Fruit fly (Drosophila melanogaster) whole organism, embryonic: ENCODE measurements around the gene CG32333.
A peak's percentile ranks its signal among the peaks of the same experiment; 100 is the strongest.

Source experiments
- Ada2b ChIP-seq: fragments of 200-800 bp; sonication (Bioruptor generic); IDR thresholded peaks from 2 replicates; pipeline ENCODE4 v1.3.6; 2022; ENCODE audit warnings: missing biosample characterization, missing genetic modification characterization
- CG10209 ChIP-seq: fragments of 200-800 bp; sonication (Bioruptor generic); optimal IDR thresholded peaks from 3 replicates; lab custom pipeline; 2017; ENCODE audit warnings: missing biosample characterization, mild to moderate bottlenecking, missing genetic modification characterization, missing genetic modification reagents
- CG10321 ChIP-seq: fragments of 200-800 bp; sonication (Bioruptor generic); IDR thresholded peaks from 2 replicates; pipeline ENCODE4 v1.3.6; 2022; ENCODE audit warnings: missing biosample characterization, missing genetic modification characterization
- CG10959 ChIP-seq: fragments of 200-800 bp; sonication (Bioruptor generic); IDR thresholded peaks from 2 replicates; pipeline ENCODE4 v1.3.6; 2022; ENCODE audit warnings: missing biosample characterization, missing genetic modification characterization
- CG10979 ChIP-seq: fragments of 200-800 bp; sonication (Bioruptor generic); optimal IDR thresholded peaks from 2 replicates; lab custom pipeline; 2018; ENCODE audit warnings: missing biosample characterization, mild to moderate bottlenecking, missing genetic modification characterization, moderate library complexity
- CG14965 ChIP-seq: fragments of 200-800 bp; sonication (Bioruptor generic); optimal IDR thresholded peaks from 2 replicates; lab custom pipeline; 2016; ENCODE audit warnings: missing biosample characterization, missing genetic modification characterization, borderline replicate concordance
- CG15514 ChIP-seq: fragments of 200-800 bp; sonication (Bioruptor generic); optimal IDR thresholded peaks from 3 replicates; lab custom pipeline; 2017; ENCODE audit warnings: missing biosample characterization, missing genetic modification characterization, mild to moderate bottlenecking, moderate library complexity, missing genetic modification reagents
- CG17328 ChIP-seq: fragments of 200-800 bp; sonication (Bioruptor generic); IDR thresholded peaks from 2 replicates; pipeline ENCODE4 v1.3.6; 2022; ENCODE audit warnings: missing biosample characterization, missing genetic modification characterization
- CG17802 ChIP-seq: fragments of 200-800 bp; sonication (Bioruptor generic); optimal IDR thresholded peaks from 2 replicates; lab custom pipeline; 2018; ENCODE audit warnings: missing biosample characterization, mild to moderate bottlenecking, missing genetic modification characterization, moderate library complexity
- CG18011 ChIP-seq: fragments of 200-800 bp; sonication (Bioruptor generic); optimal IDR thresholded peaks from 2 replicates; lab custom pipeline; 2017; ENCODE audit warnings: missing biosample characterization, missing genetic modification characterization, mild to moderate bottlenecking, moderate library complexity, missing genotype
- CG2129 ChIP-seq: fragments of 200-800 bp; sonication (Bioruptor generic); IDR thresholded peaks from 2 replicates; pipeline ENCODE4 v1.3.6; 2022; ENCODE audit warnings: missing biosample characterization, missing genetic modification characterization; ENCODE audit not compliant: partially characterized antibody
- CG2202 ChIP-seq: fragments of 200-800 bp; sonication (Bioruptor generic); optimal IDR thresholded peaks from 2 replicates; lab custom pipeline; 2018; ENCODE audit warnings: missing biosample characterization, mild to moderate bottlenecking, missing genetic modification characterization
- CG2712 ChIP-seq: fragments of 200-800 bp; optimal IDR thresholded peaks from 3 replicates; lab custom pipeline; 2019; ENCODE audit warnings: missing biosample characterization, mild to moderate bottlenecking, missing genetic modification characterization, moderate library complexity
- CG30020 ChIP-seq: fragments of 200-800 bp; optimal IDR thresholded peaks from 2 replicates; lab custom pipeline; 2019; ENCODE audit warnings: missing biosample characterization, mild to moderate bottlenecking, missing genetic modification characterization, moderate library complexity
- CG34422 ChIP-seq: fragments of 200-800 bp; sonication (Bioruptor generic); IDR thresholded peaks from 3 replicates; pipeline ENCODE4 v1.3.6; 2022; ENCODE audit warnings: missing biosample characterization, missing genetic modification characterization
- CG6654 ChIP-seq: fragments of 200-800 bp; sonication (Bioruptor generic); optimal IDR thresholded peaks from 2 replicates; lab custom pipeline; 2017; ENCODE audit warnings: missing biosample characterization, mild to moderate bottlenecking, missing genetic modification characterization
- CG6791 ChIP-seq: fragments of 200-800 bp; sonication (Bioruptor generic); IDR thresholded peaks from 3 replicates; pipeline ENCODE4 v1.3.6; 2022; ENCODE audit warnings: missing biosample characterization, missing genetic modification characterization; ENCODE audit not compliant: partially characterized antibody
- CG6813 ChIP-seq: fragments of 200-800 bp; sonication (Bioruptor generic); optimal IDR thresholded peaks from 2 replicates; lab custom pipeline; 2017; ENCODE audit warnings: missing biosample characterization, missing genetic modification characterization, mild to moderate bottlenecking, moderate library complexity, missing genetic modification reagents
- CG7987 ChIP-seq: fragments of 200-800 bp; sonication (Bioruptor generic); optimal IDR thresholded peaks from 2 replicates; lab custom pipeline; 2018; ENCODE audit warnings: missing biosample characterization, mild to moderate bottlenecking, missing genetic modification characterization, moderate library complexity
- Deaf1 ChIP-seq: fragments of 200-800 bp; optimal IDR thresholded peaks from 3 replicates; lab custom pipeline; 2019; ENCODE audit warnings: missing biosample characterization, mild to moderate bottlenecking, missing genetic modification characterization, moderate library complexity
- Doc2 ChIP-seq: fragments of 200-800 bp; sonication (Bioruptor generic); IDR thresholded peaks from 2 replicates; pipeline ENCODE4 v1.3.6; 2022; ENCODE audit warnings: missing biosample characterization, missing genetic modification characterization
- Gug ChIP-seq: fragments of 200-800 bp; sonication (Bioruptor generic); IDR thresholded peaks from 4 replicates; pipeline ENCODE4 v1.3.6; 2022; ENCODE audit warnings: missing biosample characterization, missing genetic modification characterization
- HHEX ChIP-seq: fragments of 200-800 bp; sonication (Bioruptor generic); optimal IDR thresholded peaks from 3 replicates; lab custom pipeline; 2017; ENCODE audit warnings: missing biosample characterization, mild to moderate bottlenecking, missing genetic modification characterization, missing genetic modification reagents
- HLH4C ChIP-seq: fragments of 200-800 bp; sonication (Bioruptor generic); IDR thresholded peaks from 3 replicates; pipeline ENCODE4 v1.3.6; 2022; ENCODE audit warnings: missing biosample characterization, missing genetic modification characterization; ENCODE audit not compliant: partially characterized antibody
- Hsf ChIP-seq: fragments of 200-800 bp; sonication (Bioruptor generic); optimal IDR thresholded peaks from 3 replicates; lab custom pipeline; 2016; ENCODE audit warnings: missing biosample characterization, missing genetic modification characterization
- MESR4 ChIP-seq: fragments of 200-800 bp; sonication (Bioruptor generic); optimal IDR thresholded peaks from 2 replicates; lab custom pipeline; 2018; ENCODE audit warnings: missing biosample characterization, mild to moderate bottlenecking, missing genetic modification characterization, moderate library complexity
- Nf-YB ChIP-seq: fragments of 200-800 bp; sonication (Bioruptor generic); optimal IDR thresholded peaks from 3 replicates; lab custom pipeline; 2019; ENCODE audit warnings: missing biosample characterization, mild to moderate bottlenecking, missing genetic modification characterization, moderate library complexity
- Rx ChIP-seq: fragments of 200-800 bp; sonication (Bioruptor generic); IDR thresholded peaks from 2 replicates; pipeline ENCODE4 v1.3.6; 2022; ENCODE audit warnings: missing biosample characterization, missing genetic modification characterization
- Sry-δ ChIP-seq: fragments of 200-800 bp; sonication (Bioruptor generic); optimal IDR thresholded peaks from 2 replicates; lab custom pipeline; 2016; ENCODE audit warnings: missing biosample characterization, missing genetic modification characterization
- Usf ChIP-seq: fragments of 200-800 bp; sonication (Bioruptor generic); optimal IDR thresholded peaks from 2 replicates; lab custom pipeline; 2017; ENCODE audit warnings: missing genotype, missing biosample characterization, missing genetic modification characterization
- ac ChIP-seq: fragments of 200-800 bp; sonication (Bioruptor generic); optimal IDR thresholded peaks from 3 replicates; lab custom pipeline; 2017; ENCODE audit warnings: missing biosample characterization, mild to moderate bottlenecking, missing genetic modification characterization
- bcd ChIP-seq: fragments of 200-800 bp; sonication (Bioruptor generic); optimal IDR thresholded peaks from 2 replicates; lab custom pipeline; 2017; ENCODE audit warnings: missing biosample characterization, mild to moderate bottlenecking, missing genetic modification characterization
- bigmax ChIP-seq: fragments of 200-800 bp; sonication (Bioruptor generic); optimal IDR thresholded peaks from 2 replicates; lab custom pipeline; 2018; ENCODE audit warnings: missing biosample characterization, mild to moderate bottlenecking, missing genetic modification characterization
- corto ChIP-seq: fragments of 200-800 bp; sonication (Bioruptor generic); optimal IDR thresholded peaks from 2 replicates; lab custom pipeline; 2016; ENCODE audit warnings: missing biosample characterization, mild to moderate bottlenecking, missing genetic modification characterization, moderate library complexity
- dan ChIP-seq: fragments of 200-800 bp; sonication (Bioruptor generic); IDR thresholded peaks from 2 replicates; pipeline ENCODE4 v1.3.6; 2022; ENCODE audit warnings: missing biosample characterization, missing genetic modification characterization
- dmrt11E ChIP-seq: fragments of 200-800 bp; sonication (Bioruptor generic); optimal IDR thresholded peaks from 3 replicates; lab custom pipeline; 2018; ENCODE audit warnings: missing biosample characterization, mild to moderate bottlenecking, missing genetic modification characterization, moderate library complexity
- en ChIP-seq: fragments of 200-800 bp; sonication (Bioruptor generic); optimal IDR thresholded peaks from 2 replicates; lab custom pipeline; 2016; ENCODE audit warnings: missing biosample characterization, missing genetic modification characterization
- ewg ChIP-seq: fragments of 200-800 bp; sonication (Bioruptor generic); optimal IDR thresholded peaks from 3 replicates; lab custom pipeline; 2017; ENCODE audit warnings: mild to moderate bottlenecking, missing biosample characterization, missing genetic modification reagents, missing genetic modification characterization
- ftz-f1 ChIP-seq: fragments of 200-800 bp; sonication (Bioruptor generic); optimal IDR thresholded peaks from 2 replicates; lab custom pipeline; 2016; ENCODE audit warnings: missing biosample characterization, missing genetic modification characterization
- gce ChIP-seq: fragments of 200-800 bp; sonication (Bioruptor generic); IDR thresholded peaks from 3 replicates; pipeline ENCODE4 v1.3.6; 2022; ENCODE audit warnings: missing biosample characterization, missing genetic modification characterization
- kah ChIP-seq: fragments of 200-800 bp; sonication (Bioruptor generic); optimal IDR thresholded peaks from 2 replicates; lab custom pipeline; 2018; ENCODE audit warnings: missing biosample characterization, mild to moderate bottlenecking, missing genetic modification characterization
- knrl ChIP-seq: fragments of 200-800 bp; sonication (Bioruptor generic); IDR thresholded peaks from 3 replicates; pipeline ENCODE4 v1.3.6; 2022; ENCODE audit warnings: missing biosample characterization, missing genetic modification characterization; ENCODE audit not compliant: partially characterized antibody
- onecut ChIP-seq: fragments of 200-800 bp; sonication (Bioruptor generic); IDR thresholded peaks from 2 replicates; pipeline ENCODE4 v1.3.6; 2022; ENCODE audit warnings: missing biosample characterization, missing genetic modification characterization
- pita ChIP-seq: fragments of 200-800 bp; sonication (Bioruptor generic); optimal IDR thresholded peaks from 2 replicates; lab custom pipeline; 2017; ENCODE audit warnings: missing biosample characterization, mild to moderate bottlenecking, missing genetic modification characterization
- pros ChIP-seq: fragments of 200-800 bp; sonication (Bioruptor generic); optimal IDR thresholded peaks from 3 replicates; lab custom pipeline; 2019; ENCODE audit warnings: missing biosample characterization, mild to moderate bottlenecking, missing genetic modification characterization, moderate library complexity
- pum ChIP-seq: fragments of 200-800 bp; sonication (Bioruptor generic); optimal IDR thresholded peaks from 2 replicates; lab custom pipeline; 2016; ENCODE audit warnings: missing biosample characterization, missing genetic modification characterization
- row ChIP-seq: fragments of 200-800 bp; sonication (Bioruptor generic); IDR thresholded peaks from 3 replicates; pipeline ENCODE4 v1.3.6; 2022; ENCODE audit warnings: missing biosample characterization, missing genetic modification characterization
- wdn ChIP-seq: fragments of 200-800 bp; sonication (Bioruptor generic); IDR thresholded peaks from 2 replicates; pipeline ENCODE4 v1.3.6; 2022; ENCODE audit warnings: missing biosample characterization, missing genetic modification characterization
- zen ChIP-seq: fragments of 200-800 bp; sonication (Bioruptor generic); optimal IDR thresholded peaks from 3 replicates; lab custom pipeline; 2018; ENCODE audit warnings: missing biosample characterization, mild to moderate bottlenecking, missing genetic modification characterization, moderate library complexity

Gene CG32333

DNA sequence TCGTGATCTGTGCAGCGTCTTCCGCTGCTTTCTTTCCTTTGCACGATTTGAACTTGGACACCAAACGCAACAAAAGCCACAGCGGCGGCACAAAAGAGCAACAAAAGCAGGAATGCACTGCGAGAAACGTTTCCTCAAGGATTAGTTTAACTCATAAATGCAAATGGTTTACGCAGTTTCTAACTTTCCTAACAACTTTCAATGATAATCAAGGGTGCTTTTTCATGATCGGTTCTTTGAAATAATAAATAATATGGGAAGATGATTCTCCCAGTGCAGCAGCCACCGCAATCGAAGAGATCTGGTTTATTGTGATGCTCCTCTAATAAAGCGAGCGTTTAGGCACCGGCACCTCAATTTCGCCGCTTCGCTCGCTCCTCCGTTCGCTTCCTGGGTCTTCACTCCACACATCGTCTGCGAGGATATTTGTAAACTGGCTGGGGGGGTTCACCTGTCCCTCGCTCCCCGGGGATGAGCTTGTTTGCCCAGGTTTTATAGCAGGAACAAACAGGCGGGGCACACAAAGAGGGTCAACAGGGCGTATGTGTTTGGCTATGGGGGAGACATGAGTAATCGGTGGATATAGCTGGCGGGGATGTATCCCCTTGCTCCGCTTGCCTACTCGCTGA lies 43.5 kb downstream of the CG32333 start (continued):
- TF ChIP-seq Usf (GFP tag; lab: Kevin White, UChicago) (no peak), CG15514 (GFP tag; lab: Kevin White, UChicago) (peak; percentile 19), Deaf1 (tag; lab: Kevin White, UChicago) (peak; percentile 28), pum (GFP tag; lab: Kevin White, UChicago) (peak; percentile 69), Hsf (GFP tag; lab: Kevin White, UChicago) (peak; percentile 84), CG34422 (peak; percentile 87), CG7987 (GFP tag; lab: Kevin White, UChicago) (peak; percentile 5), Gug (peak; percentile 60; the same call in 3 of the 4 replicates), corto (GFP tag; lab: Kevin White, UChicago) (peak; percentile 96), pros (GFP tag; lab: Kevin White, UChicago) (peak; percentile 18), dmrt11E (tag; lab: Kevin White, UChicago) (peak; percentile 68), dan (no peak; the same call in 1 of the 2 replicates), wdn (GFP tag; lab: Robert Waterston, UW) (no peak), bigmax (GFP tag; lab: Kevin White, UChicago) (no peak), CG6791 (0 out of 3 replicates have a peak, but pooled peaks have one; percentile 37), ftz-f1 (GFP tag; lab: Kevin White, UChicago) (no peak), CG2129 (GFP tag; lab: Robert Waterston, UW) (no peak), Rx (GFP tag; lab: Robert Waterston, UW) (peak; percentile 71), gce (peak; percentile 86), bcd (GFP tag; lab: Kevin White, UChicago) (peak; percentile 67), CG10959 (GFP tag; lab: Robert Waterston, UW) (peak; percentile 75), row (GFP tag; lab: Robert Waterston, UW) (peak; percentile 78), pita (no peak), CG30020 (tag; lab: Kevin White, UChicago) (no peak), CG17802 (tag; lab: Kevin White, UChicago) (peak; percentile 71), CG10979 (tag; lab: Kevin White, UChicago) (peak; percentile 86), CG10209 (peak; percentile 70), Ada2b (peak; percentile 78), MESR4 (no peak), CG6813 (GFP tag; lab: Kevin White, UChicago) (peak; percentile 65), Doc2 (GFP tag; lab: Robert Waterston, UW) (no peak), knrl (GFP tag; lab: Robert Waterston, UW) (no peak), Nf-YB (GFP tag; lab: Kevin White, UChicago) (peak; percentile 38), CG14965 (GFP tag; lab: Kevin White, UChicago) (no peak), Sry-δ (GFP tag; lab: Kevin White, UChicago) (peak; percentile 22), CG10321 (GFP tag; lab: Robert Waterston, UW) (no peak), CG6654 (peak; percentile 51), CG2202 (tag; lab: Kevin White, UChicago) (peak; percentile 43), HHEX (GFP tag; lab: Kevin White, UChicago) (peak; percentile 70), CG17328 (peak; percentile 86), kah (GFP tag; lab: Kevin White, UChicago) (peak; percentile 64), ac (GFP tag; lab: Kevin White, UChicago) (no peak), HLH4C (GFP tag; lab: Robert Waterston, UW) (no peak), onecut (peak; percentile 80), CG18011 (no peak), en (GFP tag; lab: Kevin White, UChicago) (peak; percentile 49), zen (tag; lab: Kevin White, UChicago) (peak; percentile 38), CG2712 (tag; lab: Kevin White, UChicago) (peak; percentile 89), ewg (GFP tag; lab: Kevin White, UChicago) (peak; percentile 77)
